Fruit fly (Drosophila melanogaster): ENCODE data around the gene CG42353.

The CG42353 gene

dm6 chrX:16147638-16148233, 43.0 kb upstream of the CG42353 start (continued):
- TF ChIP-seq Jarid2 (GFP tag; optimal IDR thresholded peaks at IDR 0.05) (peak; percentile 68), gsb (GFP tag; IDR thresholded peaks at IDR 0.05) (no peak), ci (GFP tag; IDR thresholded peaks at IDR 0.05) (0 out of 3 replicates have a peak, but pooled peaks have one; percentile 41), sug (tag; optimal IDR thresholded peaks at IDR 0.05) (peak; percentile 66), Sox102F (GFP tag; optimal IDR thresholded peaks at IDR 0.05) (no peak), ftz-f1 (GFP tag; optimal IDR thresholded peaks at IDR 0.05) (peak; percentile 22), salm (tag; optimal IDR thresholded peaks at IDR 0.05) (no peak), CG11085 (GFP tag; IDR thresholded peaks at IDR 0.05) (no peak), Nf-YA (GFP tag; IDR thresholded peaks at IDR 0.05) (peak; percentile 91), Med (GFP tag) (peak; percentile 75), kni (GFP tag; optimal IDR thresholded peaks at IDR 0.05) (peak; percentile 9), lilli (GFP tag; optimal IDR thresholded peaks at IDR 0.05) (no peak), CG13424 (tag; optimal IDR thresholded peaks at IDR 0.05) (no peak), HmgZ (tag; optimal IDR thresholded peaks at IDR 0.05) (peak; percentile 13), CG33557 (GFP tag; optimal IDR thresholded peaks at IDR 0.05) (no peak), Opbp (GFP tag; IDR thresholded peaks at IDR 0.05; ENCODE audit: partially characterized antibody) (0 out of 3 replicates have a peak, but pooled peaks have one; percentile 7), run (tag; optimal IDR thresholded peaks at IDR 0.05) (no peak), CG3407 (GFP tag; optimal IDR thresholded peaks at IDR 0.05) (no peak), cg (GFP tag; optimal IDR thresholded peaks at IDR 0.05) (peak; percentile 97), MBD-R2 (GFP tag; IDR thresholded peaks at IDR 0.05) (no peak)

dm6 chrX:16143012-16143411, 38.3 kb upstream of the CG42353 start:
- TF ChIP-seq CG6791 (GFP tag; IDR thresholded peaks at IDR 0.05; ENCODE audit: partially characterized antibody) (no peak), Hmx (GFP tag; optimal IDR thresholded peaks at IDR 0.05) (no peak), luna (GFP tag; optimal IDR thresholded peaks at IDR 0.05) (no peak), exex (tag; optimal IDR thresholded peaks at IDR 0.05) (no peak), stwl (tag; optimal IDR thresholded peaks at IDR 0.05) (no peak), Lhr (GFP tag; optimal IDR thresholded peaks at IDR 0.05) (no peak), zen2 (GFP tag; IDR thresholded peaks at IDR 0.05; ENCODE audit: partially characterized antibody) (no peak), ab (GFP tag; optimal IDR thresholded peaks at IDR 0.05) (no peak), CG12744 (GFP tag; optimal IDR thresholded peaks at IDR 0.05) (no peak), CG9817 (tag; optimal IDR thresholded peaks at IDR 0.05) (no peak), Hand (GFP tag; optimal IDR thresholded peaks at IDR 0.05) (no peak), nerfin-2 (GFP tag; IDR thresholded peaks at IDR 0.05; ENCODE audit: partially characterized antibody) (no peak), sqz (GFP tag; optimal IDR thresholded peaks at IDR 0.05) (no peak), CG12104 (GFP tag; optimal IDR thresholded peaks at IDR 0.05) (no peak), TFAM (GFP tag; optimal IDR thresholded peaks at IDR 0.05) (no peak)

- TF ChIP-seq Oaz (GFP tag; IDR thresholded peaks at IDR 0.05) = no peak
- no peak for TF ChIP-seq NC2α (GFP tag; optimal IDR thresholded peaks at IDR 0.05)
- TF ChIP-seq mam (GFP tag; optimal IDR thresholded peaks at IDR 0.05) = no peak
- no peak for TF ChIP-seq CG43689 (GFP tag; IDR thresholded peaks at IDR 0.05)
- TF ChIP-seq p53 (GFP tag; optimal IDR thresholded peaks at IDR 0.05) = no peak
- no peak for TF ChIP-seq CG13894 (tag; optimal IDR thresholded peaks at IDR 0.05)
- no peak for TF ChIP-seq Antp (GFP tag; optimal IDR thresholded peaks at IDR 0.05)
- peak; percentile 31 for TF ChIP-seq scrt (GFP tag; optimal IDR thresholded peaks at IDR 0.05)
- no peak for TF ChIP-seq Doc2 (GFP tag; IDR thresholded peaks at IDR 0.05)
- TF ChIP-seq CHES-1-like (GFP tag; optimal IDR thresholded peaks at IDR 0.05) = no peak
- TF ChIP-seq dm (GFP tag; optimal IDR thresholded peaks at IDR 0.05) = no peak
- TF ChIP-seq gcm (GFP tag; optimal IDR thresholded peaks at IDR 0.05) = peak; percentile 67
- peak; percentile 21 for TF ChIP-seq pum (GFP tag; optimal IDR thresholded peaks at IDR 0.05)
- TF ChIP-seq CG14965 (GFP tag; optimal IDR thresholded peaks at IDR 0.05; ENCODE audit: borderline replicate concordance) = no peak
- no peak for TF ChIP-seq dan (GFP tag; IDR thresholded peaks at IDR 0.05)
These were observed 35.9 kb upstream of the CG42353 start for dm6 chrX:16140603-16141002.
